Fruit fly (Drosophila melanogaster) whole organism, embryonic: Measurements from ENCODE around the gene CG14212.
A peak's percentile ranks its signal among the peaks of the same experiment; 100 is the strongest.

ENCODE experiments used
- Adf1 ChIP-seq: fragments of 200-800 bp; sonication (Bioruptor generic); IDR thresholded peaks from 2 replicates; pipeline ENCODE4 v1.3.6; 2022; ENCODE audit warnings: missing biosample characterization, missing genetic modification characterization
- B-H1 ChIP-seq: fragments of 200-800 bp; sonication (Bioruptor generic); IDR thresholded peaks from 3 replicates; pipeline ENCODE4 v1.3.6; 2022; ENCODE audit warnings: missing biosample characterization, missing genetic modification characterization
- CG10147 ChIP-seq: fragments of 200-800 bp; sonication (Bioruptor generic); optimal IDR thresholded peaks from 2 replicates; lab custom pipeline; 2019; ENCODE audit warnings: missing biosample characterization, mild to moderate bottlenecking, missing genetic modification characterization, moderate library complexity
- CG1024 ChIP-seq: fragments of 200-800 bp; sonication (Bioruptor generic); IDR thresholded peaks from 2 replicates; pipeline ENCODE4 v1.3.6; 2022; ENCODE audit warnings: missing biosample characterization, missing genetic modification characterization
- CG10565 ChIP-seq: fragments of 200-800 bp; sonication (Bioruptor generic); optimal IDR thresholded peaks from 3 replicates; lab custom pipeline; 2016; ENCODE audit warnings: missing biosample characterization, mild to moderate bottlenecking, missing genetic modification characterization
- CG11560 ChIP-seq: fragments of 200-800 bp; sonication (Bioruptor generic); IDR thresholded peaks from 3 replicates; pipeline ENCODE4 v1.3.6; 2022; ENCODE audit warnings: missing biosample characterization, missing genetic modification characterization
- CG12659 ChIP-seq: fragments of 200-800 bp; sonication (Bioruptor generic); optimal IDR thresholded peaks from 3 replicates; lab custom pipeline; 2017; ENCODE audit warnings: mild to moderate bottlenecking, missing biosample characterization, missing genetic modification reagents, missing genetic modification characterization
- CG12744 ChIP-seq: fragments of 200-800 bp; sonication (Bioruptor generic); optimal IDR thresholded peaks from 2 replicates; lab custom pipeline; 2016; ENCODE audit warnings: missing biosample characterization, missing genetic modification characterization
- CG12942 ChIP-seq: fragments of 200-800 bp; sonication (Bioruptor generic); optimal IDR thresholded peaks from 3 replicates; lab custom pipeline; 2016; ENCODE audit warnings: missing biosample characterization, missing genetic modification characterization
- CG15479 ChIP-seq: fragments of 200-800 bp; sonication (Bioruptor generic); optimal IDR thresholded peaks from 3 replicates; lab custom pipeline; 2019; ENCODE audit warnings: missing biosample characterization, mild to moderate bottlenecking, missing genetic modification characterization, moderate library complexity
- CG16779 ChIP-seq: fragments of 200-800 bp; sonication (Bioruptor generic); IDR thresholded peaks from 2 replicates; pipeline ENCODE4 v1.3.6; 2022; ENCODE audit warnings: missing biosample characterization, missing genetic modification characterization
- CG17186 ChIP-seq: fragments of 200-800 bp; sonication (Bioruptor generic); optimal IDR thresholded peaks from 3 replicates; lab custom pipeline; 2017; ENCODE audit warnings: missing biosample characterization, missing genetic modification reagents, missing genetic modification characterization
- CG18599 ChIP-seq: fragments of 200-800 bp; sonication (Bioruptor generic); optimal IDR thresholded peaks from 3 replicates; lab custom pipeline; 2017; ENCODE audit warnings: missing biosample characterization, missing genetic modification characterization, mild to moderate bottlenecking, moderate library complexity, missing genetic modification reagents
- CG2120 ChIP-seq: fragments of 200-800 bp; sonication (Bioruptor generic); optimal IDR thresholded peaks from 3 replicates; lab custom pipeline; 2016; ENCODE audit warnings: missing biosample characterization, missing genetic modification characterization
- CG2678 ChIP-seq: fragments of 200-800 bp; sonication (Bioruptor generic); optimal IDR thresholded peaks from 3 replicates; lab custom pipeline; 2019; ENCODE audit warnings: missing biosample characterization, mild to moderate bottlenecking, missing genetic modification characterization, moderate library complexity
- CG30020 ChIP-seq: fragments of 200-800 bp; optimal IDR thresholded peaks from 2 replicates; lab custom pipeline; 2019; ENCODE audit warnings: missing biosample characterization, mild to moderate bottlenecking, missing genetic modification characterization, moderate library complexity
- CG3163 ChIP-seq: fragments of 200-800 bp; sonication (Bioruptor generic); optimal IDR thresholded peaks from 3 replicates; lab custom pipeline; 2016; ENCODE audit warnings: missing biosample characterization, missing genetic modification characterization
- CG42726 ChIP-seq: fragments of 200-800 bp; sonication (Bioruptor generic); IDR thresholded peaks from 2 replicates; pipeline ENCODE4 v1.3.6; 2022; ENCODE audit warnings: missing biosample characterization, missing genetic modification characterization; ENCODE audit not compliant: partially characterized antibody
- CG4328 ChIP-seq: fragments of 200-800 bp; sonication (Bioruptor generic); optimal IDR thresholded peaks from 3 replicates; lab custom pipeline; 2017; ENCODE audit warnings: missing biosample characterization, missing genetic modification reagents, missing genetic modification characterization
- CG4730 ChIP-seq: fragments of 200-800 bp; sonication (Bioruptor generic); IDR thresholded peaks from 2 replicates; pipeline ENCODE4 v1.3.6; 2022; ENCODE audit warnings: missing biosample characterization, missing genetic modification characterization
- CG5245 ChIP-seq: fragments of 200-800 bp; sonication (Bioruptor generic); optimal IDR thresholded peaks from 3 replicates; lab custom pipeline; 2016; ENCODE audit warnings: missing biosample characterization, missing genetic modification characterization
- CG8089 ChIP-seq: fragments of 200-800 bp; sonication (Bioruptor generic); optimal IDR thresholded peaks from 3 replicates; lab custom pipeline; 2016; ENCODE audit warnings: missing biosample characterization, missing genetic modification characterization
- CG9609 ChIP-seq: fragments of 200-800 bp; sonication (Bioruptor generic); optimal IDR thresholded peaks from 3 replicates; lab custom pipeline; 2016; ENCODE audit warnings: missing biosample characterization, missing genetic modification characterization
- Ets97D ChIP-seq: fragments of 200-800 bp; sonication (Bioruptor generic); optimal IDR thresholded peaks from 3 replicates; lab custom pipeline; 2016; ENCODE audit warnings: missing biosample characterization, missing genetic modification characterization
- Fer3 ChIP-seq: fragments of 200-800 bp; sonication (Bioruptor generic); optimal IDR thresholded peaks from 2 replicates; lab custom pipeline; 2018; ENCODE audit warnings: missing biosample characterization, mild to moderate bottlenecking, missing genetic modification characterization, moderate library complexity
- Gsc ChIP-seq: fragments of 200-800 bp; sonication (Bioruptor generic); IDR thresholded peaks from 2 replicates; pipeline ENCODE4 v1.3.6; 2022; ENCODE audit warnings: missing biosample characterization, missing genetic modification characterization
- H2.0 ChIP-seq: fragments of 200-800 bp; sonication (Bioruptor generic); IDR thresholded peaks from 2 replicates; pipeline ENCODE4 v1.3.6; 2022; ENCODE audit warnings: missing biosample characterization, missing genetic modification characterization
- Hmr ChIP-seq: fragments of 200-800 bp; sonication (Bioruptor generic); optimal IDR thresholded peaks from 3 replicates; lab custom pipeline; 2017; ENCODE audit warnings: mild to moderate bottlenecking, missing biosample characterization, missing genetic modification reagents, missing genetic modification characterization
- Hsf ChIP-seq: fragments of 200-800 bp; sonication (Bioruptor generic); optimal IDR thresholded peaks from 3 replicates; lab custom pipeline; 2016; ENCODE audit warnings: missing biosample characterization, missing genetic modification characterization
- Mad ChIP-seq: fragments of 200-800 bp; sonication (Bioruptor generic); optimal IDR thresholded peaks from 2 replicates; lab custom pipeline; 2016; ENCODE audit warnings: missing biosample characterization, missing genetic modification characterization
- ase ChIP-seq: fragments of 200-800 bp; sonication (Bioruptor generic); IDR thresholded peaks from 3 replicates; pipeline ENCODE4 v1.3.6; 2022; ENCODE audit warnings: missing biosample characterization, missing genetic modification characterization
- bigmax ChIP-seq: fragments of 200-800 bp; sonication (Bioruptor generic); optimal IDR thresholded peaks from 2 replicates; lab custom pipeline; 2018; ENCODE audit warnings: missing biosample characterization, mild to moderate bottlenecking, missing genetic modification characterization
- chif ChIP-seq, 2 experiments: fragments of 200-800 bp; sonication (Bioruptor generic); optimal IDR thresholded peaks; 3 replicates each; lab custom pipeline; 2016; ENCODE audit warnings: missing biosample characterization in 2 of 2, missing genetic modification characterization in 2 of 2
- croc ChIP-seq: fragments of 200-800 bp; sonication (Bioruptor generic); conservative IDR thresholded peaks from 3 replicates; pipeline ENCODE4 v1.3.6; 2022; ENCODE audit warnings: missing biosample characterization, missing genetic modification characterization
- cwo ChIP-seq: fragments of 200-800 bp; sonication (Bioruptor generic); optimal IDR thresholded peaks from 3 replicates; lab custom pipeline; 2017; ENCODE audit warnings: missing biosample characterization, missing genetic modification characterization, mild to moderate bottlenecking, moderate library complexity, missing genetic modification reagents
- dati ChIP-seq: fragments of 200-800 bp; sonication (Bioruptor generic); IDR thresholded peaks from 2 replicates; pipeline ENCODE4 v1.3.6; 2022; ENCODE audit warnings: missing biosample characterization, missing genetic modification characterization
- dpn ChIP-seq, 2 experiments: fragments of 200-800 bp; sonication (Bioruptor generic); optimal IDR thresholded peaks; 3 replicates each; lab custom pipeline; 2016; ENCODE audit warnings: missing biosample characterization in 2 of 2, missing genetic modification characterization in 2 of 2
- ewg ChIP-seq: fragments of 200-800 bp; sonication (Bioruptor generic); optimal IDR thresholded peaks from 3 replicates; lab custom pipeline; 2017; ENCODE audit warnings: mild to moderate bottlenecking, missing biosample characterization, missing genetic modification reagents, missing genetic modification characterization
- ftz-f1 ChIP-seq: fragments of 200-800 bp; sonication (Bioruptor generic); optimal IDR thresholded peaks from 2 replicates; lab custom pipeline; 2016; ENCODE audit warnings: missing biosample characterization, missing genetic modification characterization
- grau ChIP-seq: fragments of 200-800 bp; optimal IDR thresholded peaks from 3 replicates; lab custom pipeline; 2019; ENCODE audit warnings: missing biosample characterization, mild to moderate bottlenecking, missing genetic modification characterization, moderate library complexity
- hb ChIP-seq: fragments of 200-800 bp; sonication (Bioruptor generic); IDR thresholded peaks from 3 replicates; pipeline ENCODE4 v1.3.6; 2022; ENCODE audit warnings: missing biosample characterization, missing genetic modification characterization; ENCODE audit not compliant: partially characterized antibody
- hth ChIP-seq: fragments of >200 bp; optimal IDR thresholded peaks from 2 replicates; lab custom pipeline; 2017; ENCODE audit warnings: inconsistent platforms
- lab ChIP-seq: fragments of 200-800 bp; sonication (Bioruptor generic); optimal IDR thresholded peaks from 3 replicates; lab custom pipeline; 2017; ENCODE audit warnings: missing biosample characterization, missing genetic modification characterization, mild to moderate bottlenecking, moderate library complexity, missing genetic modification reagents
- lov ChIP-seq, 2 experiments: fragments of 200-800 bp in 1 of 2; fragments of >200 bp in 1 of 2; sonication (Bioruptor generic) in 1 of 2; IDR thresholded peaks in 1 of 2; optimal IDR thresholded peaks in 1 of 2; 2 replicates in 1 of 2; 3 replicates in 1 of 2; pipeline versions ENCODE4 v1.3.6 to Lab custom; 2017 to 2022; ENCODE audit warnings: missing biosample characterization in 1 of 2, missing genetic modification characterization in 1 of 2
- pfk ChIP-seq: fragments of 200-800 bp; sonication (Bioruptor generic); optimal IDR thresholded peaks from 2 replicates; lab custom pipeline; 2018; ENCODE audit warnings: missing biosample characterization, mild to moderate bottlenecking, missing genetic modification characterization, moderate library complexity
- rib ChIP-seq: fragments of 200-800 bp; sonication (Bioruptor generic); IDR thresholded peaks from 2 replicates; pipeline ENCODE4 v1.3.6; 2022; ENCODE audit warnings: missing biosample characterization, missing genetic modification characterization
- sim ChIP-seq: fragments of 200-800 bp; sonication (Bioruptor generic); IDR thresholded peaks from 2 replicates; pipeline ENCODE4 v1.3.6; 2022; ENCODE audit warnings: missing biosample characterization, missing genetic modification characterization
- sob ChIP-seq: fragments of 200-800 bp; sonication (Bioruptor generic); IDR thresholded peaks from 2 replicates; pipeline ENCODE4 v1.3.6; 2022; ENCODE audit warnings: missing biosample characterization, missing genetic modification characterization
- sr ChIP-seq: fragments of 200-800 bp; sonication (Bioruptor generic); IDR thresholded peaks from 3 replicates; pipeline ENCODE4 v1.3.6; 2022; ENCODE audit warnings: missing biosample characterization, missing genetic modification characterization
- ssp ChIP-seq: fragments of 200-800 bp; sonication (Bioruptor generic); IDR thresholded peaks from 2 replicates; pipeline ENCODE4 v1.3.6; 2022; ENCODE audit warnings: missing biosample characterization, missing genetic modification characterization
- yki ChIP-seq: fragments of >200 bp; optimal IDR thresholded peaks from 3 replicates; lab custom pipeline; 2018
- zf30C ChIP-seq: fragments of 200-800 bp; sonication (Bioruptor generic); optimal IDR thresholded peaks from 3 replicates; lab custom pipeline; 2018; ENCODE audit warnings: missing biosample characterization, mild to moderate bottlenecking, missing genetic modification characterization

CG14212 gene

dm6 chrX:19622924-19623323, 2.6 kb upstream of the CG14212 start, which contains the start of the genes Naa20A and MKP-4 (continued):
- TF ChIP-seq Gsc (no peak), sim (no peak), dpn (GFP tag; optimal IDR thresholded peaks at IDR 0.05; lab: Kevin White, UChicago) (no peak), CG3163 (GFP tag; lab: Kevin White, UChicago) (no peak), lab (GFP tag; lab: Kevin White, UChicago) (no peak), CG12744 (no peak), chif (GFP tag; optimal IDR thresholded peaks at IDR 0.05; lab: Kevin White, UChicago) (no peak), ase (GFP tag; lab: Robert Waterston, UW) (no peak), Mad (GFP tag; lab: Kevin White, UChicago) (no peak), H2.0 (GFP tag; lab: Robert Waterston, UW) (no peak), Fer3 (no peak), CG16779 (GFP tag; lab: Robert Waterston, UW) (no peak), CG30020 (tag; lab: Kevin White, UChicago) (no peak), Ets97D (GFP tag; lab: Kevin White, UChicago) (peak; percentile 49), CG5245 (GFP tag; lab: Kevin White, UChicago) (no peak), CG10147 (GFP tag; lab: Kevin White, UChicago) (no peak), CG2120 (GFP tag; lab: Kevin White, UChicago) (no peak), hth (lab: Kevin White, UChicago) (no peak), CG4730 (no peak), B-H1 (GFP tag; lab: Robert Waterston, UW) (no peak), CG1024 (no peak), Adf1 (GFP tag; lab: Robert Waterston, UW) (no peak), CG10565 (no peak), CG8089 (no peak), CG4328 (no peak), ftz-f1 (GFP tag; lab: Kevin White, UChicago) (peak; percentile 68), grau (no peak), pfk (GFP tag; lab: Kevin White, UChicago) (peak; percentile 23), Hmr (GFP tag; lab: Kevin White, UChicago) (no peak), CG9609 (GFP tag; lab: Kevin White, UChicago) (no peak), yki (lab: Kevin White, UChicago) (no peak), cwo (GFP tag; lab: Kevin White, UChicago) (no peak), CG2678 (no peak), CG18599 (GFP tag; lab: Kevin White, UChicago) (no peak), dati (GFP tag; lab: Robert Waterston, UW) (no peak), CG11560 (tag; lab: Robert Waterston, UW) (no peak), CG42726 (GFP tag; lab: Robert Waterston, UW) (peak; percentile 46; the same call in 1 of the 2 replicates), rib (GFP tag; lab: Robert Waterston, UW) (no peak), CG12942 (GFP tag; lab: Kevin White, UChicago) (no peak), ewg (GFP tag; lab: Kevin White, UChicago) (peak; percentile 7), zf30C (GFP tag; lab: Kevin White, UChicago) (no peak), bigmax (GFP tag; lab: Kevin White, UChicago) (no peak), sr (GFP tag; lab: Robert Waterston, UW) (no peak), Hsf (no peak), CG12659 (peak; percentile 36), lov (optimal IDR thresholded peaks at IDR 0.05; lab: Kevin White, UChicago) (no peak), lov (GFP tag; IDR thresholded peaks at IDR 0.05; lab: Robert Waterston, UW) (no peak), CG17186 (GFP tag; lab: Kevin White, UChicago) (peak; percentile 75), hb (GFP tag; lab: Robert Waterston, UW) (no peak), croc (GFP tag; lab: Robert Waterston, UW) (no peak), CG15479 (GFP tag; lab: Kevin White, UChicago) (no peak), sob (GFP tag; lab: Robert Waterston, UW) (0 out of 2 replicates have a peak, but pooled peaks have one; percentile 14), ssp (peak; percentile 15; the same call in 1 of the 2 replicates)
